Fruit fly (Drosophila melanogaster) whole organism, embryonic: ENCODE data around the gene CG8312.

ENCODE experiments used
- CG10209 ChIP-seq: fragments of 200-800 bp; sonication (Bioruptor generic); optimal IDR thresholded peaks from 3 replicates; lab custom pipeline; 2017; ENCODE audit warnings: missing biosample characterization, mild to moderate bottlenecking, missing genetic modification characterization, missing genetic modification reagents
- CG11085 ChIP-seq: fragments of 200-800 bp; sonication (Bioruptor generic); IDR thresholded peaks from 2 replicates; pipeline ENCODE4 v1.3.6; 2022; ENCODE audit warnings: missing biosample characterization, missing genetic modification characterization
- CG11560 ChIP-seq: fragments of 200-800 bp; sonication (Bioruptor generic); IDR thresholded peaks from 3 replicates; pipeline ENCODE4 v1.3.6; 2022; ENCODE audit warnings: missing biosample characterization, missing genetic modification characterization
- CG12744 ChIP-seq: fragments of 200-800 bp; sonication (Bioruptor generic); optimal IDR thresholded peaks from 2 replicates; lab custom pipeline; 2016; ENCODE audit warnings: missing biosample characterization, missing genetic modification characterization
- CG13894 ChIP-seq: fragments of 200-800 bp; sonication (Bioruptor generic); optimal IDR thresholded peaks from 3 replicates; lab custom pipeline; 2018; ENCODE audit warnings: missing biosample characterization, mild to moderate bottlenecking, missing genetic modification characterization, moderate library complexity
- CG1603 ChIP-seq: fragments of 200-800 bp; sonication (Bioruptor generic); optimal IDR thresholded peaks from 2 replicates; lab custom pipeline; 2019; ENCODE audit warnings: missing biosample characterization, mild to moderate bottlenecking, missing genetic modification characterization, moderate library complexity
- CG16779 ChIP-seq: fragments of 200-800 bp; sonication (Bioruptor generic); IDR thresholded peaks from 2 replicates; pipeline ENCODE4 v1.3.6; 2022; ENCODE audit warnings: missing biosample characterization, missing genetic modification characterization
- CG18262 ChIP-seq: fragments of 200-800 bp; optimal IDR thresholded peaks from 3 replicates; lab custom pipeline; 2019; ENCODE audit warnings: missing biosample characterization, mild to moderate bottlenecking, missing genetic modification characterization, moderate library complexity
- CG4617 ChIP-seq: fragments of 200-800 bp; sonication (Bioruptor generic); optimal IDR thresholded peaks from 3 replicates; lab custom pipeline; 2016; ENCODE audit warnings: missing biosample characterization, missing genetic modification characterization, borderline replicate concordance
- CG6654 ChIP-seq: fragments of 200-800 bp; sonication (Bioruptor generic); optimal IDR thresholded peaks from 2 replicates; lab custom pipeline; 2017; ENCODE audit warnings: missing biosample characterization, mild to moderate bottlenecking, missing genetic modification characterization
- CG7357 ChIP-seq: fragments of 200-800 bp; sonication (Bioruptor generic); IDR thresholded peaks from 3 replicates; pipeline ENCODE4 v1.3.6; 2022; ENCODE audit warnings: missing biosample characterization, missing genetic modification characterization
- CG7556 ChIP-seq: fragments of 200-800 bp; sonication (Bioruptor generic); optimal IDR thresholded peaks from 2 replicates; lab custom pipeline; 2017; ENCODE audit warnings: missing biosample characterization, mild to moderate bottlenecking, missing genetic modification characterization
- CG9727 ChIP-seq: fragments of 200-800 bp; sonication (Bioruptor generic); optimal IDR thresholded peaks from 3 replicates; lab custom pipeline; 2017; ENCODE audit warnings: missing biosample characterization, mild to moderate bottlenecking, missing genetic modification characterization
- CG9932 ChIP-seq: fragments of 200-800 bp; sonication (Bioruptor generic); IDR thresholded peaks from 2 replicates; pipeline ENCODE4 v1.3.6; 2022; ENCODE audit warnings: missing biosample characterization, missing genetic modification characterization
- Dad ChIP-seq: fragments of 200-800 bp; sonication (Bioruptor generic); optimal IDR thresholded peaks from 3 replicates; lab custom pipeline; 2016; ENCODE audit warnings: missing biosample characterization, missing genetic modification characterization
- Deaf1 ChIP-seq: fragments of 200-800 bp; optimal IDR thresholded peaks from 3 replicates; lab custom pipeline; 2019; ENCODE audit warnings: missing biosample characterization, mild to moderate bottlenecking, missing genetic modification characterization, moderate library complexity
- Dek ChIP-seq: fragments of 200-800 bp; sonication (Bioruptor generic); optimal IDR thresholded peaks from 3 replicates; lab custom pipeline; 2019; ENCODE audit warnings: missing biosample characterization, mild to moderate bottlenecking, missing genetic modification characterization, moderate library complexity
- Fer1 ChIP-seq: fragments of 200-800 bp; sonication (Bioruptor generic); optimal IDR thresholded peaks from 2 replicates; lab custom pipeline; 2017; ENCODE audit warnings: missing biosample characterization, mild to moderate bottlenecking, missing genetic modification characterization
- Fer2 ChIP-seq: fragments of 200-800 bp; sonication (Bioruptor generic); optimal IDR thresholded peaks from 2 replicates; lab custom pipeline; 2018; ENCODE audit warnings: missing biosample characterization, mild to moderate bottlenecking, missing genetic modification characterization, moderate library complexity
- HLHmδ ChIP-seq: fragments of 200-800 bp; sonication (Bioruptor generic); optimal IDR thresholded peaks from 2 replicates; lab custom pipeline; 2018; ENCODE audit warnings: missing biosample characterization, mild to moderate bottlenecking, missing genetic modification characterization, moderate library complexity
- Med ChIP-seq: fragments of 200-800 bp; sonication (Bioruptor generic); peaks from one replicate; lab custom pipeline; 2016; ENCODE audit warnings: missing biosample characterization, missing genetic modification characterization, mild to moderate bottlenecking, inconsistent platforms, moderate library complexity
- PHDP ChIP-seq: fragments of 200-800 bp; sonication (Bioruptor generic); optimal IDR thresholded peaks from 3 replicates; lab custom pipeline; 2018; ENCODE audit warnings: missing biosample characterization, mild to moderate bottlenecking, missing genetic modification characterization, moderate library complexity
- Sox100B ChIP-seq: fragments of 200-800 bp; sonication (Bioruptor generic); optimal IDR thresholded peaks from 3 replicates; lab custom pipeline; 2018; ENCODE audit warnings: missing biosample characterization, mild to moderate bottlenecking, missing genetic modification characterization
- TFAM ChIP-seq: fragments of 200-800 bp; sonication (Bioruptor generic); optimal IDR thresholded peaks from 2 replicates; lab custom pipeline; 2017; ENCODE audit warnings: missing biosample characterization, missing genetic modification characterization, inconsistent platforms
- ac ChIP-seq: fragments of 200-800 bp; sonication (Bioruptor generic); optimal IDR thresholded peaks from 3 replicates; lab custom pipeline; 2017; ENCODE audit warnings: missing biosample characterization, mild to moderate bottlenecking, missing genetic modification characterization
- bbx ChIP-seq: fragments of 200-800 bp; sonication (Bioruptor generic); IDR thresholded peaks from 2 replicates; pipeline ENCODE4 v1.3.6; 2022; ENCODE audit warnings: missing biosample characterization, missing genetic modification characterization; ENCODE audit not compliant: partially characterized antibody
- cas ChIP-seq: fragments of 200-800 bp; sonication (Bioruptor generic); IDR thresholded peaks from 2 replicates; pipeline ENCODE4 v1.3.6; 2022; ENCODE audit warnings: missing biosample characterization, missing genetic modification characterization
- chif ChIP-seq, 2 experiments: fragments of 200-800 bp; sonication (Bioruptor generic); optimal IDR thresholded peaks; 3 replicates each; lab custom pipeline; 2016; ENCODE audit warnings: missing biosample characterization in 2 of 2, missing genetic modification characterization in 2 of 2
- corto ChIP-seq: fragments of 200-800 bp; sonication (Bioruptor generic); optimal IDR thresholded peaks from 2 replicates; lab custom pipeline; 2016; ENCODE audit warnings: missing biosample characterization, mild to moderate bottlenecking, missing genetic modification characterization, moderate library complexity
- croc ChIP-seq: fragments of 200-800 bp; sonication (Bioruptor generic); conservative IDR thresholded peaks from 3 replicates; pipeline ENCODE4 v1.3.6; 2022; ENCODE audit warnings: missing biosample characterization, missing genetic modification characterization
- dati ChIP-seq: fragments of 200-800 bp; sonication (Bioruptor generic); IDR thresholded peaks from 2 replicates; pipeline ENCODE4 v1.3.6; 2022; ENCODE audit warnings: missing biosample characterization, missing genetic modification characterization
- dm ChIP-seq: fragments of 200-800 bp; sonication (Bioruptor generic); optimal IDR thresholded peaks from 3 replicates; lab custom pipeline; 2016; ENCODE audit warnings: missing biosample characterization, missing genetic modification characterization
- ems ChIP-seq: fragments of 200-800 bp; sonication (Bioruptor generic); optimal IDR thresholded peaks from 3 replicates; lab custom pipeline; 2016; ENCODE audit warnings: missing biosample characterization, missing genetic modification characterization
- eve ChIP-seq, 2 experiments: fragments of >200 bp; optimal IDR thresholded peaks; 2 replicates each; lab custom pipeline; 2017; ENCODE audit warnings: missing biosample characterization in 2 of 2, missing genetic modification characterization in 2 of 2
- gce ChIP-seq: fragments of 200-800 bp; sonication (Bioruptor generic); IDR thresholded peaks from 3 replicates; pipeline ENCODE4 v1.3.6; 2022; ENCODE audit warnings: missing biosample characterization, missing genetic modification characterization
- gem ChIP-seq: fragments of 200-800 bp; sonication (Bioruptor generic); optimal IDR thresholded peaks from 2 replicates; lab custom pipeline; 2019; ENCODE audit warnings: missing biosample characterization, mild to moderate bottlenecking, missing genetic modification characterization, moderate library complexity
- grn ChIP-seq: fragments of 200-800 bp; sonication (Bioruptor generic); optimal IDR thresholded peaks from 3 replicates; lab custom pipeline; 2017; ENCODE audit warnings: missing biosample characterization, missing genetic modification characterization
- hbn ChIP-seq: fragments of 200-800 bp; sonication (Bioruptor generic); IDR thresholded peaks from 2 replicates; pipeline ENCODE4 v1.3.6; 2022; ENCODE audit warnings: missing biosample characterization, missing genetic modification characterization; ENCODE audit not compliant: partially characterized antibody
- hkb ChIP-seq, 2 experiments: fragments of 200-800 bp in 1 of 2; fragments of >200 bp in 1 of 2; sonication (Bioruptor generic) in 1 of 2; IDR thresholded peaks in 1 of 2; optimal IDR thresholded peaks in 1 of 2; 2 replicates each; pipeline versions ENCODE4 v1.3.6 to Lab custom; 2017 to 2022; ENCODE audit warnings: missing biosample characterization in 1 of 2, missing genetic modification characterization in 1 of 2
- otp ChIP-seq: fragments of 200-800 bp; sonication (Bioruptor generic); IDR thresholded peaks from 3 replicates; pipeline ENCODE4, ENCODE4 v1.3.6; 2022; ENCODE audit warnings: missing biosample characterization, missing genetic modification characterization
- sens-2 ChIP-seq: fragments of 200-800 bp; sonication (Bioruptor generic); IDR thresholded peaks from 2 replicates; pipeline ENCODE4 v1.3.6; 2022; ENCODE audit warnings: missing biosample characterization, missing genetic modification characterization
- shn ChIP-seq: fragments of 200-800 bp; sonication (Bioruptor generic); optimal IDR thresholded peaks from 3 replicates; lab custom pipeline; 2016; ENCODE audit warnings: missing biosample characterization, missing genetic modification characterization
- sim ChIP-seq: fragments of 200-800 bp; sonication (Bioruptor generic); IDR thresholded peaks from 2 replicates; pipeline ENCODE4 v1.3.6; 2022; ENCODE audit warnings: missing biosample characterization, missing genetic modification characterization
- slp2 ChIP-seq: fragments of 200-800 bp; sonication (Bioruptor generic); optimal IDR thresholded peaks from 2 replicates; lab custom pipeline; 2016; ENCODE audit warnings: missing biosample characterization, missing genetic modification characterization
- ssp ChIP-seq: fragments of 200-800 bp; sonication (Bioruptor generic); IDR thresholded peaks from 2 replicates; pipeline ENCODE4 v1.3.6; 2022; ENCODE audit warnings: missing biosample characterization, missing genetic modification characterization
- sug ChIP-seq: fragments of 200-800 bp; optimal IDR thresholded peaks from 2 replicates; lab custom pipeline; 2019; ENCODE audit warnings: missing biosample characterization, mild to moderate bottlenecking, missing genetic modification characterization, moderate library complexity
- tin ChIP-seq: fragments of 200-800 bp; sonication (Bioruptor generic); optimal IDR thresholded peaks from 3 replicates; lab custom pipeline; 2016; ENCODE audit warnings: missing biosample characterization, missing genetic modification characterization
- toy ChIP-seq: fragments of 200-800 bp; sonication (Bioruptor generic); IDR thresholded peaks from 2 replicates; pipeline ENCODE4 v1.3.6; 2022; ENCODE audit warnings: missing biosample characterization, missing genetic modification characterization
- tx ChIP-seq: fragments of 200-800 bp; sonication (Bioruptor generic); optimal IDR thresholded peaks from 2 replicates; lab custom pipeline; 2016; ENCODE audit warnings: missing biosample characterization, missing genetic modification characterization
- vfl ChIP-seq: fragments of 200-800 bp; sonication (Bioruptor generic); optimal IDR thresholded peaks from 2 replicates; lab custom pipeline; 2016; ENCODE audit warnings: missing biosample characterization, missing genetic modification characterization

Gene CG8312

dm6 chr3R:9586663-9587248 lies 4.4 kb upstream of the CG8312 start, which contains the start of gene P58IPK (continued):
- TF ChIP-seq CG9932, result peak; percentile 94
- no peak for TF ChIP-seq TFAM (GFP tag; lab: Kevin White, UChicago)
- peak; percentile 76 for TF ChIP-seq ssp (GFP tag; lab: Robert Waterston, UW)
- 0 out of 3 replicates have a peak, but pooled peaks have one; percentile 35 for TF ChIP-seq CG7357
- peak; percentile 72 for TF ChIP-seq CG12744 (GFP tag; lab: Kevin White, UChicago)
- peak; percentile 38; the same call in 1 of the 2 replicates for TF ChIP-seq cas
- peak; percentile 69 for TF ChIP-seq tin
- TF ChIP-seq CG1603 (tag; lab: Kevin White, UChicago), result peak; percentile 80
- TF ChIP-seq Med (GFP tag; lab: Kevin White, UChicago), result peak; percentile 97
- no peak for TF ChIP-seq CG11085 (GFP tag; lab: Robert Waterston, UW)
- no peak for TF ChIP-seq eve (GFP tag; optimal IDR thresholded peaks at IDR 0.05; lab: Kevin White, UChicago)
- TF ChIP-seq CG7556 (GFP tag; lab: Kevin White, UChicago), result peak; percentile 2
- TF ChIP-seq gce (GFP tag; lab: Robert Waterston, UW), result no peak
- TF ChIP-seq hkb (optimal IDR thresholded peaks at IDR 0.05; lab: Kevin White, UChicago), result no peak
- peak; percentile 49; the same call in 1 of the 2 replicates for TF ChIP-seq hkb (GFP tag; IDR thresholded peaks at IDR 0.05; lab: Robert Waterston, UW)
- peak; percentile 32 for TF ChIP-seq CG10209
- no peak for TF ChIP-seq sim (GFP tag; lab: Robert Waterston, UW)
- peak; percentile 52 for TF ChIP-seq slp2
- no peak for TF ChIP-seq otp (GFP tag; lab: Robert Waterston, UW)
- TF ChIP-seq gem, result peak; percentile 68
- peak; percentile 71 for TF ChIP-seq tx
- peak; percentile 6 for TF ChIP-seq grn
- peak; percentile 36 for TF ChIP-seq PHDP (tag; lab: Kevin White, UChicago)
- TF ChIP-seq vfl, result peak; percentile 65
- peak; percentile 68 for TF ChIP-seq Dek
- TF ChIP-seq Deaf1 (tag; lab: Kevin White, UChicago), result no peak
- peak; percentile 35 for TF ChIP-seq CG18262
- no peak for TF ChIP-seq CG6654 (GFP tag; lab: Kevin White, UChicago)
- peak; percentile 95 for TF ChIP-seq bbx (GFP tag; lab: Robert Waterston, UW)
- TF ChIP-seq hbn (GFP tag; lab: Robert Waterston, UW), result peak; percentile 88
- peak; percentile 41 for TF ChIP-seq Fer1 (GFP tag; lab: Kevin White, UChicago)
- TF ChIP-seq dati (GFP tag; lab: Robert Waterston, UW), result no peak
- peak; percentile 68 for TF ChIP-seq dm (GFP tag; lab: Kevin White, UChicago)
- TF ChIP-seq CG16779 (GFP tag; lab: Robert Waterston, UW), result no peak
- TF ChIP-seq croc (GFP tag; lab: Robert Waterston, UW), result peak; percentile 16; the same call in 1 of the 3 replicates
- no peak for TF ChIP-seq Sox100B
- TF ChIP-seq ac (GFP tag; lab: Kevin White, UChicago), result no peak
- peak; percentile 80 for TF ChIP-seq shn (GFP tag; lab: Kevin White, UChicago)
- TF ChIP-seq chif (GFP tag; optimal IDR thresholded peaks at IDR 0.05; lab: Kevin White, UChicago), result peak; percentile 42 to 57
- TF ChIP-seq sens-2, result no peak
- TF ChIP-seq CG9727 (GFP tag; lab: Kevin White, UChicago), result peak; percentile 48
- peak; percentile 74 for TF ChIP-seq ems
- TF ChIP-seq CG11560, result peak; percentile 8; the same call in 1 of the 3 replicates
- TF ChIP-seq corto, result no peak
- TF ChIP-seq sug, result peak; percentile 71
- TF ChIP-seq Dad (GFP tag; lab: Kevin White, UChicago), result peak; percentile 72
- peak; percentile 77 for TF ChIP-seq CG13894
- no peak for TF ChIP-seq Fer2 (tag; lab: Kevin White, UChicago)
- no peak for TF ChIP-seq HLHmδ (GFP tag; lab: Kevin White, UChicago)
- peak; percentile 79 for TF ChIP-seq CG4617 (GFP tag; lab: Kevin White, UChicago)
- no peak for TF ChIP-seq toy (GFP tag; lab: Robert Waterston, UW)
